Fruit fly (Drosophila melanogaster): ENCODE data around the gene Nna1.

The Nna1 gene

dm6 chrX:13762372-13762883 is 70.3 kb downstream of the Nna1 start, which contains the start of gene rdgB (continued):
- no peak for TF ChIP-seq CG1832 (GFP tag; optimal IDR thresholded peaks at IDR 0.05)
- peak; percentile 73 for TF ChIP-seq az2 (GFP tag; optimal IDR thresholded peaks at IDR 0.05)
- no peak for TF ChIP-seq CG4617 (GFP tag; optimal IDR thresholded peaks at IDR 0.05; ENCODE audit: borderline replicate concordance)
- peak; percentile 40 for TF ChIP-seq Vsx1 (GFP tag; optimal IDR thresholded peaks at IDR 0.05)
- TF ChIP-seq CG7556 (GFP tag; optimal IDR thresholded peaks at IDR 0.05) = peak; percentile 84
- TF ChIP-seq Rx (GFP tag; IDR thresholded peaks at IDR 0.05) = no peak
- TF ChIP-seq Hr78 (GFP tag; optimal IDR thresholded peaks at IDR 0.05) = no peak
- TF ChIP-seq CG7987 (GFP tag; optimal IDR thresholded peaks at IDR 0.05) = no peak
- no peak for TF ChIP-seq fd102C (GFP tag; optimal IDR thresholded peaks at IDR 0.05)
- TF ChIP-seq gcm (GFP tag; optimal IDR thresholded peaks at IDR 0.05) = peak; percentile 68
- peak; percentile 31 for TF ChIP-seq CG1603 (tag; optimal IDR thresholded peaks at IDR 0.05)
- peak; percentile 73 for TF ChIP-seq NfI (GFP tag; optimal IDR thresholded peaks at IDR 0.05)
- TF ChIP-seq CG1792 (GFP tag; optimal IDR thresholded peaks at IDR 0.05) = no peak
- no peak for TF ChIP-seq Ets97D (GFP tag; optimal IDR thresholded peaks at IDR 0.05)
- TF ChIP-seq chinmo (GFP tag; IDR thresholded peaks at IDR 0.05; ENCODE audit: partially characterized antibody) = peak; percentile 79; the same call in 3 of the 4 replicates
- peak; percentile 82 for TF ChIP-seq CG31441 (GFP tag; IDR thresholded peaks at IDR 0.05)
- no peak for TF ChIP-seq cas (GFP tag; IDR thresholded peaks at IDR 0.05)
- peak; percentile 90 for TF ChIP-seq phol (tag; optimal IDR thresholded peaks at IDR 0.05)
- TF ChIP-seq tin (GFP tag; optimal IDR thresholded peaks at IDR 0.05) = peak; percentile 61
- peak; percentile 72 for TF ChIP-seq Fer3 (tag; optimal IDR thresholded peaks at IDR 0.05)
- no peak; the same call in 1 of the 2 replicates for TF ChIP-seq CG5953 (GFP tag; IDR thresholded peaks at IDR 0.05)
- TF ChIP-seq hbn (GFP tag; IDR thresholded peaks at IDR 0.05; ENCODE audit: partially characterized antibody) = no peak
- peak; percentile 60 for TF ChIP-seq CG12299 (tag; optimal IDR thresholded peaks at IDR 0.05)
- TF ChIP-seq CG1602 (GFP tag; optimal IDR thresholded peaks at IDR 0.05) = peak; percentile 75
- peak; percentile 87 for TF ChIP-seq CG13424 (tag; optimal IDR thresholded peaks at IDR 0.05)
- peak; percentile 7 for TF ChIP-seq jing (GFP tag; optimal IDR thresholded peaks at IDR 0.05)
- peak in 1 of 2 experiments; percentile 78 for TF ChIP-seq bsh (GFP tag; optimal IDR thresholded peaks at IDR 0.05)
- no peak for TF ChIP-seq shn (GFP tag; optimal IDR thresholded peaks at IDR 0.05)
- peak; percentile 39 to 73 for TF ChIP-seq Trl (optimal IDR thresholded peaks at IDR 0.05)
- no peak for TF ChIP-seq Trl (GFP tag; optimal IDR thresholded peaks at IDR 0.05)
- TF ChIP-seq CG10321 (GFP tag; IDR thresholded peaks at IDR 0.05) = no peak
- peak; percentile 78 for TF ChIP-seq abd-A (tag; optimal IDR thresholded peaks at IDR 0.05)
- peak; percentile 50 for TF ChIP-seq org-1 (GFP tag; optimal IDR thresholded peaks at IDR 0.05)
- TF ChIP-seq gsb (GFP tag; IDR thresholded peaks at IDR 0.05) = no peak
- TF ChIP-seq Hand (GFP tag; optimal IDR thresholded peaks at IDR 0.05) = peak; percentile 25
- peak; percentile 30 for TF ChIP-seq CG3995 (GFP tag; optimal IDR thresholded peaks at IDR 0.05)
- peak; percentile 52 for TF ChIP-seq pum (GFP tag; optimal IDR thresholded peaks at IDR 0.05)
- peak; percentile 22; the same call in 1 of the 2 replicates for TF ChIP-seq amos (GFP tag; IDR thresholded peaks at IDR 0.05; ENCODE audit: partially characterized antibody)
- TF ChIP-seq CG33213 (GFP tag; optimal IDR thresholded peaks at IDR 0.05) = no peak
- TF ChIP-seq cato (GFP tag; optimal IDR thresholded peaks at IDR 0.05; ENCODE audit: borderline replicate concordance) = peak; percentile 20
- no peak for TF ChIP-seq CG3163 (GFP tag; optimal IDR thresholded peaks at IDR 0.05)
- peak; percentile 80 for TF ChIP-seq CG17385 (GFP tag; optimal IDR thresholded peaks at IDR 0.05)
- TF ChIP-seq Scr (GFP tag; IDR thresholded peaks at IDR 0.05; ENCODE audit: partially characterized antibody) = no peak
- TF ChIP-seq pnt (GFP tag; optimal IDR thresholded peaks at IDR 0.05) = peak; percentile 6
- no peak for TF ChIP-seq cad (GFP tag; optimal IDR thresholded peaks at IDR 0.05)
- TF ChIP-seq CG17328 (GFP tag; IDR thresholded peaks at IDR 0.05) = peak; percentile 37; the same call in 1 of the 2 replicates
- TF ChIP-seq Ada2b (GFP tag; IDR thresholded peaks at IDR 0.05) = peak; percentile 58
- no peak for TF ChIP-seq grn (GFP tag; optimal IDR thresholded peaks at IDR 0.05)
- TF ChIP-seq sens (GFP tag) = peak; percentile 65
- TF ChIP-seq CG17361 (GFP tag; IDR thresholded peaks at IDR 0.05) = peak; percentile 94
